Worm (Caenorhabditis elegans) whole organism, mixed stage, embryonic: ENCODE measurements around the gene M106.7.
A peak's percentile ranks its signal among the peaks of the same experiment; 100 is the strongest.

Experiments
- M03D4.4 ChIP-seq: sonication (generic microtip); optimal IDR thresholded peaks from 2 replicates; lab custom pipeline; 2017; ENCODE audit warnings: mild to moderate bottlenecking, missing genetic modification characterization, missing compliant biosample characterization
- blmp-1 ChIP-seq: fragments of 150-350 bp; optimal IDR thresholded peaks from 2 replicates; lab custom pipeline; 2014; ENCODE audit warnings: missing biosample characterization, missing genetic modification characterization
- ceh-39 ChIP-seq: fragments of 150-350 bp; optimal IDR thresholded peaks from 2 replicates; lab custom pipeline; 2014; ENCODE audit warnings: missing biosample characterization, missing genetic modification characterization
- ceh-43 ChIP-seq: fragments of 200-800 bp; sonication (Bioruptor generic); optimal IDR thresholded peaks from 2 replicates; lab custom pipeline; 2018; ENCODE audit warnings: mild to moderate bottlenecking, missing genetic modification characterization, moderate library complexity, missing compliant biosample characterization
- ceh-83 ChIP-seq: fragments of 200-800 bp; sonication (Bioruptor generic); optimal IDR thresholded peaks from 2 replicates; lab custom pipeline; 2018; ENCODE audit warnings: mild to moderate bottlenecking, missing genetic modification characterization, missing compliant biosample characterization
- ces-1 ChIP-seq: fragments of 150-350 bp; optimal IDR thresholded peaks from 2 replicates; lab custom pipeline; 2014; ENCODE audit warnings: missing biosample characterization, missing genetic modification reagents, missing genetic modification characterization
- cnd-1 ChIP-seq: fragments of 200-800 bp; sonication (Bioruptor generic); optimal IDR thresholded peaks from 2 replicates; lab custom pipeline; 2018; ENCODE audit warnings: mild to moderate bottlenecking, missing genetic modification characterization, missing compliant biosample characterization
- drap-1 ChIP-seq: fragments of 200-800 bp; sonication (Bioruptor generic); optimal IDR thresholded peaks from 3 replicates; lab custom pipeline; 2018; ENCODE audit warnings: mild to moderate bottlenecking, missing genetic modification characterization, missing compliant biosample characterization
- elt-1 ChIP-seq: sonication (generic microtip); optimal IDR thresholded peaks from 2 replicates; lab custom pipeline; 2017; ENCODE audit warnings: missing genetic modification characterization, mild to moderate bottlenecking, missing compliant biosample characterization, antibody characterized with exemption, moderate library complexity, borderline replicate concordance; ENCODE audit not compliant: insufficient read depth
- elt-3 ChIP-seq: fragments of 150-350 bp; optimal IDR thresholded peaks from 2 replicates; lab custom pipeline; 2014; ENCODE audit warnings: missing biosample characterization, missing genetic modification characterization
- flh-1 ChIP-seq: fragments of 200-800 bp; sonication (Bioruptor generic); optimal IDR thresholded peaks from 2 replicates; lab custom pipeline; 2018; ENCODE audit warnings: mild to moderate bottlenecking, missing genetic modification characterization, moderate library complexity, missing compliant biosample characterization
- ham-2 ChIP-seq: fragments of 200-800 bp; sonication (Bioruptor generic); optimal IDR thresholded peaks from 2 replicates; lab custom pipeline; 2018; ENCODE audit warnings: mild to moderate bottlenecking, missing genetic modification characterization, missing compliant biosample characterization
- hlh-1 ChIP-seq: fragments of 150-350 bp; optimal IDR thresholded peaks from 2 replicates; lab custom pipeline; 2014; ENCODE audit warnings: missing biosample characterization, missing genetic modification reagents, missing genetic modification characterization
- lin-13 ChIP-seq: fragments of 150-350 bp; optimal IDR thresholded peaks from 2 replicates; lab custom pipeline; 2014; ENCODE audit warnings: missing biosample characterization, missing genetic modification characterization
- lin-32 ChIP-seq: fragments of 200-800 bp; sonication (Bioruptor generic); optimal IDR thresholded peaks from 2 replicates; lab custom pipeline; 2018; ENCODE audit warnings: mild to moderate bottlenecking, missing genetic modification characterization, missing compliant biosample characterization
- lsy-2 ChIP-seq: fragments of 150-350 bp; optimal IDR thresholded peaks from 2 replicates; lab custom pipeline; 2014; ENCODE audit warnings: missing biosample characterization, missing genetic modification characterization
- mab-5 ChIP-seq: fragments of 150-350 bp; optimal IDR thresholded peaks from 2 replicates; lab custom pipeline; 2014; ENCODE audit warnings: missing biosample characterization, missing genetic modification characterization
- mep-1 ChIP-seq: fragments of 150-350 bp; optimal IDR thresholded peaks from 2 replicates; lab custom pipeline; 2017; ENCODE audit warnings: missing biosample characterization, missing genetic modification reagents, missing genetic modification characterization, inconsistent platforms
- mls-2 ChIP-seq: sonication (generic microtip); optimal IDR thresholded peaks from 2 replicates; lab custom pipeline; 2016; ENCODE audit warnings: mild to moderate bottlenecking, missing genetic modification characterization, moderate library complexity, missing compliant biosample characterization
- nhr-12 ChIP-seq: fragments of 150-350 bp; optimal IDR thresholded peaks from 2 replicates; lab custom pipeline; 2014; ENCODE audit warnings: missing biosample characterization, missing genetic modification characterization
- nhr-2 ChIP-seq: fragments of 150-350 bp; optimal IDR thresholded peaks from 2 replicates; lab custom pipeline; 2014; ENCODE audit warnings: missing biosample characterization, missing genetic modification characterization
- nhr-237 ChIP-seq: fragments of 150-350 bp; optimal IDR thresholded peaks from 2 replicates; lab custom pipeline; 2014; ENCODE audit warnings: missing biosample characterization, missing genetic modification characterization
- nhr-28 ChIP-seq: fragments of 150-350 bp; optimal IDR thresholded peaks from 2 replicates; lab custom pipeline; 2014; ENCODE audit warnings: missing biosample characterization, missing genetic modification characterization
- pha-4 ChIP-seq: fragments of 150-350 bp; optimal IDR thresholded peaks from 2 replicates; lab custom pipeline; 2018; ENCODE audit warnings: missing biosample characterization, missing genetic modification reagents, missing genetic modification characterization
- snpc-4 ChIP-seq: fragments of 150-350 bp; optimal IDR thresholded peaks from 2 replicates; lab custom pipeline; 2014; ENCODE audit warnings: missing biosample characterization, missing genetic modification characterization
- sptf-1 ChIP-seq: sonication (generic microtip); optimal IDR thresholded peaks from 2 replicates; lab custom pipeline; 2017; ENCODE audit warnings: mild to moderate bottlenecking, missing genetic modification characterization, moderate library complexity, missing compliant biosample characterization
- unc-120 ChIP-seq: sonication (generic microtip); optimal IDR thresholded peaks from 2 replicates; lab custom pipeline; 2017; ENCODE audit warnings: missing genetic modification characterization, missing compliant biosample characterization; ENCODE audit not compliant: poor library complexity, severe bottlenecking
- unc-39 ChIP-seq: fragments of 150-350 bp; optimal IDR thresholded peaks from 2 replicates; lab custom pipeline; 2014; ENCODE audit warnings: missing biosample characterization, missing genetic modification characterization
- unc-62 ChIP-seq: fragments of 150-350 bp; optimal IDR thresholded peaks from 2 replicates; lab custom pipeline; 2014; ENCODE audit warnings: missing biosample characterization, missing genetic modification reagents, missing genetic modification characterization
- zip-8 ChIP-seq: fragments of 150-350 bp; optimal IDR thresholded peaks from 2 replicates; lab custom pipeline; 2014; ENCODE audit warnings: missing biosample characterization, missing genetic modification characterization
- ztf-11 ChIP-seq: fragments of 150-350 bp; optimal IDR thresholded peaks from 2 replicates; lab custom pipeline; 2014; ENCODE audit warnings: missing biosample characterization, missing genetic modification characterization

M106.7 gene

DNA sequence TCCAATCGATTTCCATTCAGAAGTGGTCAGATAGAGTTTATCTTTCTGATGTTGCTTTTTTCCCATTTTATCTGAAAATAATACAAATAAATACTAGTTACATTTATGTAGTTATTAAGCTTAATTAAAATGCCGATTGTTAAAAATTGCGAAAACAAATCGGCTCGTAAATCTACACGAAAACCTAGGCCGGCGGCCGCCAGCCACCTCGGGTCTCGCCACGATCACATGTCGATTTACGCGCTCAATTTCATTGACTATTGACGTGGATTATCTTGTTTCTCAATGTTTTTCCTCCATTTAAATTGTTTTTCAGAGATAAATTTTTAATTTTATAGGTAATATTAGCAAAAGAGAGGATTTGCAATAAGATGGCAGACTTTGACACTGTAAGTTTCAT, 15.6 kb upstream of the M106.7 start, which contains the start of the genes cyn-4 and copz-1:
Gene cyn-4 (minus strand): TSS at position 71 of the 400 bp plus-strand sequence.
Gene copz-1 (plus strand): TSS at position 339 of the 400 bp plus-strand sequence.
- no peak for TF ChIP-seq drap-1 (GFP tag; lab: Kevin White, UChicago)
- TF ChIP-seq lin-32 (GFP tag; lab: Kevin White, UChicago) = no peak
- TF ChIP-seq mep-1 (tag; lab: Kevin White, UChicago) = peak; percentile 61
- TF ChIP-seq nhr-2 (tag; lab: Kevin White, UChicago) = peak; percentile 2
- peak; percentile 28 for TF ChIP-seq nhr-237 (tag; lab: Kevin White, UChicago)
- peak; percentile 3 for TF ChIP-seq hlh-1 (tag; lab: Kevin White, UChicago)
- peak; percentile 49 for TF ChIP-seq sptf-1 (tag; lab: Kevin White, UChicago)
- TF ChIP-seq ztf-11 (tag; lab: Kevin White, UChicago) = no peak
- peak; percentile 75 for TF ChIP-seq pha-4 (tag; lab: Kevin White, UChicago)
- TF ChIP-seq lin-13 = peak; percentile 43
- TF ChIP-seq lsy-2 (tag; lab: Kevin White, UChicago) = peak; percentile 78
- TF ChIP-seq mls-2 (tag; lab: Kevin White, UChicago) = peak; percentile 41
- peak; percentile 81 for TF ChIP-seq ces-1 (GFP tag; lab: Kevin White, UChicago)
- TF ChIP-seq ceh-43 (GFP tag; lab: Kevin White, UChicago) = no peak
- peak; percentile 67 for TF ChIP-seq ceh-39

ce11 chrII:10870698-10871097, 13.7 kb upstream of the M106.7 start:
- no peak for TF ChIP-seq zip-8 (tag; lab: Kevin White, UChicago)
- TF ChIP-seq unc-62 (GFP tag; lab: Kevin White, UChicago) = no peak
- TF ChIP-seq nhr-28 = no peak
- no peak for TF ChIP-seq elt-1 (tag; lab: Kevin White, UChicago)
- TF ChIP-seq ceh-39 = no peak
- TF ChIP-seq flh-1 (GFP tag; lab: Kevin White, UChicago) = no peak
- TF ChIP-seq ztf-11 (tag; lab: Kevin White, UChicago) = no peak
- TF ChIP-seq sptf-1 (tag; lab: Kevin White, UChicago) = no peak
- no peak for TF ChIP-seq ham-2 (GFP tag; lab: Kevin White, UChicago)
- TF ChIP-seq unc-39 (tag; lab: Kevin White, UChicago) = no peak
- no peak for TF ChIP-seq lin-13
- TF ChIP-seq snpc-4 = no peak
- no peak for TF ChIP-seq nhr-12 (tag; lab: Kevin White, UChicago)
- no peak for TF ChIP-seq mab-5 (tag; lab: Kevin White, UChicago)
- TF ChIP-seq mep-1 (tag; lab: Kevin White, UChicago) = no peak
- no peak for TF ChIP-seq drap-1 (GFP tag; lab: Kevin White, UChicago)
- no peak for TF ChIP-seq mls-2 (tag; lab: Kevin White, UChicago)
- TF ChIP-seq elt-3 (tag; lab: Kevin White, UChicago) = no peak
- TF ChIP-seq blmp-1 (tag; lab: Kevin White, UChicago) = no peak
- TF ChIP-seq ces-1 (GFP tag; lab: Kevin White, UChicago) = no peak

- TF ChIP-seq unc-120 (tag; lab: Kevin White, UChicago) (peak; percentile 22), ceh-83 (GFP tag; lab: Kevin White, UChicago) (no peak), sptf-1 (tag; lab: Kevin White, UChicago) (peak; percentile 75), elt-1 (tag; lab: Kevin White, UChicago) (no peak), ceh-43 (GFP tag; lab: Kevin White, UChicago) (peak; percentile 15), unc-62 (GFP tag; lab: Kevin White, UChicago) (peak; percentile 22), lin-13 (peak; percentile 84), cnd-1 (tag; lab: Kevin White, UChicago) (no peak), mep-1 (tag; lab: Kevin White, UChicago) (peak; percentile 92), nhr-2 (tag; lab: Kevin White, UChicago) (peak; percentile 37), ceh-39 (peak; percentile 72), pha-4 (tag; lab: Kevin White, UChicago) (peak; percentile 82), nhr-237 (tag; lab: Kevin White, UChicago) (peak; percentile 86), ces-1 (GFP tag; lab: Kevin White, UChicago) (peak; percentile 68), mls-2 (tag; lab: Kevin White, UChicago) (peak; percentile 51), drap-1 (GFP tag; lab: Kevin White, UChicago) (peak; percentile 31), M03D4.4 (peak; percentile 28), lsy-2 (tag; lab: Kevin White, UChicago) (peak; percentile 100), flh-1 (GFP tag; lab: Kevin White, UChicago) (no peak), hlh-1 (tag; lab: Kevin White, UChicago) (peak; percentile 53)
Observed at ce11 chrII:10868670-10869246, 11.8 kb upstream of the M106.7 start, which contains the start of the genes gmps-1 and cap-2. TSS of gene gmps-1 (minus strand) at chrII:10868720. TSS of gene cap-2 (plus strand) at chrII:10869196.
